Worm (Caenorhabditis elegans): ENCODE data around the gene kcnl-3.

Gene kcnl-3

ce11 chrX:5347856-5348255 lies 38.8 kb upstream of the kcnl-3 start:
- TF ChIP-seq hlh-1 (tag; optimal IDR thresholded peaks at IDR 0.05) (no peak), ham-2 (GFP tag; optimal IDR thresholded peaks at IDR 0.05) (no peak), ceh-43 (GFP tag; optimal IDR thresholded peaks at IDR 0.05) (no peak), sem-2 (GFP tag; optimal IDR thresholded peaks at IDR 0.05) (no peak), bed-3 (GFP tag; optimal IDR thresholded peaks at IDR 0.05) (no peak), mls-2 (tag; optimal IDR thresholded peaks at IDR 0.05) (no peak), ceh-39 (tag; optimal IDR thresholded peaks at IDR 0.05) (no peak), lsy-2 (tag; optimal IDR thresholded peaks at IDR 0.05) (no peak), lin-32 (GFP tag; optimal IDR thresholded peaks at IDR 0.05) (no peak), nhr-12 (tag; optimal IDR thresholded peaks at IDR 0.05) (no peak), elt-3 (tag; optimal IDR thresholded peaks at IDR 0.05) (no peak), lin-13 (tag; optimal IDR thresholded peaks at IDR 0.05) (no peak), nhr-2 (tag; optimal IDR thresholded peaks at IDR 0.05) (no peak), mep-1 (tag; optimal IDR thresholded peaks at IDR 0.05) (no peak), pha-4 (tag; optimal IDR thresholded peaks at IDR 0.05) (no peak), cnd-1 (tag; optimal IDR thresholded peaks at IDR 0.05) (no peak), ces-1 (GFP tag; optimal IDR thresholded peaks at IDR 0.05) (no peak), unc-39 (tag; optimal IDR thresholded peaks at IDR 0.05) (no peak), unc-62 (GFP tag; optimal IDR thresholded peaks at IDR 0.05) (no peak)

ce11 chrX:5348529-5349148 lies 38.0 kb upstream of the kcnl-3 start, which contains the start of gene syx-3:
syx-3 (plus strand) TSS chrX:5349098.
- TF ChIP-seq unc-39 (tag; optimal IDR thresholded peaks at IDR 0.05): no peak

ce11 chrX:5354022-5354876 lies 32.4 kb upstream of the kcnl-3 start, which contains the start of gene pfn-2:
pfn-2 (minus strand) TSS chrX:5354072.
- TF ChIP-seq ceh-83 (GFP tag; optimal IDR thresholded peaks at IDR 0.05) (no peak), ces-1 (GFP tag; optimal IDR thresholded peaks at IDR 0.05) (no peak), ceh-39 (tag; optimal IDR thresholded peaks at IDR 0.05) (no peak), ham-2 (GFP tag; optimal IDR thresholded peaks at IDR 0.05) (peak; percentile 44), zip-8 (tag; optimal IDR thresholded peaks at IDR 0.05) (no peak), sptf-1 (tag; optimal IDR thresholded peaks at IDR 0.05) (peak; percentile 74), unc-39 (tag; optimal IDR thresholded peaks at IDR 0.05) (no peak), lsy-2 (tag; optimal IDR thresholded peaks at IDR 0.05) (no peak), mls-2 (tag; optimal IDR thresholded peaks at IDR 0.05) (peak; percentile 75), nhr-28 (tag; optimal IDR thresholded peaks at IDR 0.05) (no peak), lin-32 (GFP tag; optimal IDR thresholded peaks at IDR 0.05) (peak; percentile 33), elt-3 (tag; optimal IDR thresholded peaks at IDR 0.05) (no peak), hlh-1 (tag; optimal IDR thresholded peaks at IDR 0.05) (no peak), drap-1 (GFP tag; optimal IDR thresholded peaks at IDR 0.05) (peak; percentile 18), ztf-11 (tag; optimal IDR thresholded peaks at IDR 0.05) (no peak), nhr-2 (tag; optimal IDR thresholded peaks at IDR 0.05) (no peak), lin-13 (tag; optimal IDR thresholded peaks at IDR 0.05) (no peak), elt-1 (tag; optimal IDR thresholded peaks at IDR 0.05; ENCODE audit: borderline replicate concordance, insufficient read depth) (no peak), blmp-1 (tag; optimal IDR thresholded peaks at IDR 0.05) (no peak), sem-2 (GFP tag; optimal IDR thresholded peaks at IDR 0.05) (peak; percentile 42), bed-3 (GFP tag; optimal IDR thresholded peaks at IDR 0.05) (no peak), M03D4.4 (tag; optimal IDR thresholded peaks at IDR 0.05) (peak; percentile 68), cnd-1 (tag; optimal IDR thresholded peaks at IDR 0.05) (peak; percentile 57)

ce11 chrX:5355253-5355652 lies 31.4 kb upstream of the kcnl-3 start:
- TF ChIP-seq zip-8 (tag; optimal IDR thresholded peaks at IDR 0.05) (no peak), hlh-1 (tag; optimal IDR thresholded peaks at IDR 0.05) (no peak), nhr-12 (tag; optimal IDR thresholded peaks at IDR 0.05) (no peak), unc-120 (tag; optimal IDR thresholded peaks at IDR 0.05; ENCODE audit: poor library complexity, severe bottlenecking) (no peak), flh-1 (GFP tag; optimal IDR thresholded peaks at IDR 0.05) (no peak), tbx-8 (GFP tag; optimal IDR thresholded peaks at IDR 0.05) (no peak), pha-4 (tag; optimal IDR thresholded peaks at IDR 0.05) (no peak), mls-2 (tag; optimal IDR thresholded peaks at IDR 0.05) (no peak), nhr-28 (tag; optimal IDR thresholded peaks at IDR 0.05) (no peak), blmp-1 (tag; optimal IDR thresholded peaks at IDR 0.05) (no peak), mep-1 (tag; optimal IDR thresholded peaks at IDR 0.05) (no peak), unc-39 (tag; optimal IDR thresholded peaks at IDR 0.05) (no peak), mab-5 (tag; optimal IDR thresholded peaks at IDR 0.05) (no peak), unc-62 (GFP tag; optimal IDR thresholded peaks at IDR 0.05) (no peak), drap-1 (GFP tag; optimal IDR thresholded peaks at IDR 0.05) (no peak), M03D4.4 (tag; optimal IDR thresholded peaks at IDR 0.05) (no peak)

Measured in whole organism, mixed stage, embryonic.